Worm (Caenorhabditis elegans) whole organism, young adult: ENCODE measurements around the gene T06E6.1.

Experiments
- B0261.1 ChIP-seq: sonication (generic microtip); optimal IDR thresholded peaks from 2 replicates; lab custom pipeline; 2016; ENCODE audit warnings: mild to moderate bottlenecking, missing genetic modification characterization, moderate library complexity, missing compliant biosample characterization
- F22D6.2 ChIP-seq: sonication (generic microtip); optimal IDR thresholded peaks from 2 replicates; lab custom pipeline; 2016; ENCODE audit warnings: mild to moderate bottlenecking, missing genetic modification characterization, missing compliant biosample characterization
- F37B4.10 ChIP-seq: fragments of 200-800 bp; sonication (Bioruptor generic); IDR thresholded peaks from 2 replicates; pipeline ENCODE4 v1.3.6; 2022; ENCODE audit warnings: missing genetic modification characterization, missing compliant biosample characterization
- T07F8.4 ChIP-seq: sonication (generic microtip); optimal IDR thresholded peaks from 2 replicates; lab custom pipeline; 2016; ENCODE audit warnings: mild to moderate bottlenecking, missing genetic modification characterization, moderate library complexity, missing compliant biosample characterization
- Y53G8AR.9 ChIP-seq: fragments of 200-800 bp; sonication (Bioruptor generic); conservative IDR thresholded peaks from 2 replicates; pipeline ENCODE4 v1.3.6; 2022; ENCODE audit warnings: missing genetic modification reagents, missing genetic modification characterization, missing compliant biosample characterization
- Y56A3A.18 ChIP-seq: fragments of 200-800 bp; sonication (Bioruptor generic); IDR thresholded peaks from 2 replicates; pipeline ENCODE4 v1.3.6; 2022; ENCODE audit warnings: missing genetic modification reagents, missing genetic modification characterization, missing compliant biosample characterization
- akir-1 ChIP-seq: fragments of 200-800 bp; sonication (Bioruptor generic); optimal IDR thresholded peaks from 2 replicates; lab custom pipeline; 2018; ENCODE audit warnings: mild to moderate bottlenecking, missing genetic modification characterization, moderate library complexity, missing compliant biosample characterization
- aptf-2 ChIP-seq: fragments of 200-800 bp; sonication (Bioruptor generic); conservative IDR thresholded peaks from 2 replicates; pipeline ENCODE4 v1.3.6; 2022; ENCODE audit warnings: missing genetic modification reagents, missing genetic modification characterization, missing compliant biosample characterization
- atf-7 ChIP-seq: sonication (generic microtip); optimal IDR thresholded peaks from 2 replicates; lab custom pipeline; 2017; ENCODE audit warnings: mild to moderate bottlenecking, missing genetic modification characterization, missing compliant biosample characterization
- athp-1 ChIP-seq: sonication (generic microtip); optimal IDR thresholded peaks from 2 replicates; lab custom pipeline; 2017; ENCODE audit warnings: mild to moderate bottlenecking, missing genetic modification characterization, missing compliant biosample characterization
- attf-6 ChIP-seq: fragments of 200-800 bp; sonication (Bioruptor generic); IDR thresholded peaks from 2 replicates; pipeline ENCODE4 v1.3.6; 2022; ENCODE audit warnings: missing genetic modification reagents, missing genetic modification characterization, missing compliant biosample characterization
- bed-1 ChIP-seq: fragments of 200-800 bp; sonication (Bioruptor generic); IDR thresholded peaks from 2 replicates; pipeline ENCODE4 v1.3.6; 2022; ENCODE audit warnings: missing genetic modification reagents, missing genetic modification characterization, missing compliant biosample characterization
- bed-2 ChIP-seq: fragments of 200-800 bp; sonication (Bioruptor generic); IDR thresholded peaks from 2 replicates; pipeline ENCODE4 v1.3.6; 2022; ENCODE audit warnings: missing genetic modification reagents, missing genetic modification characterization, missing compliant biosample characterization
- cebp-1 ChIP-seq, 2 experiments: fragments of 200-800 bp in 1 of 2; sonication (Bioruptor generic) in 1 of 2; sonication (generic microtip) in 1 of 2; IDR thresholded peaks in 1 of 2; optimal IDR thresholded peaks in 1 of 2; 2 replicates each; pipeline versions ENCODE4 v1.3.6 to Lab custom; 2017 to 2022; ENCODE audit warnings: missing compliant biosample characterization in 2 of 2, missing genetic modification characterization in 2 of 2, mild to moderate bottlenecking in 1 of 2, missing genetic modification reagents in 1 of 2, moderate library complexity in 1 of 2
- egl-44 ChIP-seq: fragments of 200-800 bp; sonication (Bioruptor generic); IDR thresholded peaks from 2 replicates; pipeline ENCODE4 v1.3.6; 2022; ENCODE audit warnings: missing genetic modification reagents, missing genetic modification characterization, missing compliant biosample characterization
- ekl-4 ChIP-seq: fragments of 200-800 bp; sonication (Bioruptor generic); IDR thresholded peaks from 2 replicates; pipeline ENCODE4 v1.3.6; 2022; ENCODE audit warnings: missing genetic modification reagents, missing genetic modification characterization, missing compliant biosample characterization
- fkh-3 ChIP-seq: sonication (generic microtip); optimal IDR thresholded peaks from 2 replicates; lab custom pipeline; 2016; ENCODE audit warnings: mild to moderate bottlenecking, missing genetic modification characterization, missing compliant biosample characterization
- him-1 ChIP-seq: sonication (generic microtip); optimal IDR thresholded peaks from 2 replicates; lab custom pipeline; 2016; ENCODE audit warnings: missing genotype, missing genetic modification reagents, missing genetic modification characterization, missing compliant biosample characterization
- hmg-1.2 ChIP-seq: fragments of 200-800 bp; sonication (Bioruptor generic); IDR thresholded peaks from 2 replicates; pipeline ENCODE4 v1.3.6; 2022; ENCODE audit warnings: missing genetic modification reagents, missing genetic modification characterization, missing compliant biosample characterization
- hmg-20 ChIP-seq: fragments of 200-800 bp; sonication (Bioruptor generic); IDR thresholded peaks from 2 replicates; pipeline ENCODE4 v1.3.6; 2022; ENCODE audit warnings: missing genetic modification reagents, missing genetic modification characterization, missing compliant biosample characterization
- let-526 ChIP-seq: fragments of 200-800 bp; sonication (Bioruptor generic); IDR thresholded peaks from 2 replicates; pipeline ENCODE4 v1.3.6; 2022; ENCODE audit warnings: missing genetic modification reagents, missing genetic modification characterization, missing compliant biosample characterization
- lin-26 ChIP-seq: fragments of 200-800 bp; sonication (Bioruptor generic); IDR thresholded peaks from 2 replicates; pipeline ENCODE4 v1.3.6; 2022; ENCODE audit warnings: missing genetic modification reagents, missing genetic modification characterization, missing compliant biosample characterization
- lin-35 ChIP-seq, 3 experiments: fragments of 150-350 bp in 2 of 3; sonication (generic microtip) in 1 of 3; optimal IDR thresholded peaks; 2 replicates each; lab custom pipeline; 2014 to 2018; ENCODE audit warnings: missing biosample characterization in 3 of 3, missing genetic modification characterization in 3 of 3, missing genetic modification reagents in 3 of 3
- lir-1 ChIP-seq: fragments of 200-800 bp; sonication (Bioruptor generic); conservative IDR thresholded peaks from 2 replicates; pipeline ENCODE4 v1.3.6; 2022; ENCODE audit warnings: missing genetic modification reagents, missing genetic modification characterization, missing compliant biosample characterization
- lsy-27 ChIP-seq: sonication (generic microtip); optimal IDR thresholded peaks from 2 replicates; lab custom pipeline; 2017; ENCODE audit warnings: missing genetic modification characterization, mild to moderate bottlenecking, missing compliant biosample characterization, antibody characterized with exemption, missing genotype, borderline replicate concordance; ENCODE audit not compliant: insufficient read depth
- madf-10 ChIP-seq: sonication (generic microtip); optimal IDR thresholded peaks from 2 replicates; lab custom pipeline; 2016; ENCODE audit warnings: mild to moderate bottlenecking, missing genetic modification characterization, missing compliant biosample characterization
- madf-6 ChIP-seq: fragments of 200-800 bp; sonication (Bioruptor generic); IDR thresholded peaks from 2 replicates; pipeline ENCODE4 v1.3.6; 2022; ENCODE audit warnings: missing genetic modification reagents, missing genetic modification characterization, missing compliant biosample characterization
- mel-28 ChIP-seq: sonication (generic microtip); optimal IDR thresholded peaks from 2 replicates; lab custom pipeline; 2016; ENCODE audit warnings: borderline replicate concordance, mild to moderate bottlenecking, missing genetic modification characterization, missing compliant biosample characterization
- nfyb-1 ChIP-seq: fragments of 200-800 bp; sonication (Bioruptor generic); IDR thresholded peaks from 2 replicates; pipeline ENCODE4 v1.3.6; 2022; ENCODE audit warnings: missing genetic modification reagents, missing genetic modification characterization, missing compliant biosample characterization
- nhr-120 ChIP-seq: fragments of 200-800 bp; sonication (Bioruptor generic); IDR thresholded peaks from 2 replicates; pipeline ENCODE4 v1.3.6; 2022; ENCODE audit warnings: missing genetic modification characterization, missing compliant biosample characterization
- pha-4 ChIP-seq: fragments of 150-350 bp; sonication (generic microtip); optimal IDR thresholded peaks from 2 replicates; lab custom pipeline; 2014; ENCODE audit warnings: missing biosample characterization, missing genetic modification reagents, missing genetic modification characterization
- sdz-38 ChIP-seq: sonication (generic microtip); optimal IDR thresholded peaks from 2 replicates; lab custom pipeline; 2016; ENCODE audit warnings: missing genotype, missing genetic modification characterization, missing compliant biosample characterization
- tbp1 ChIP-seq: fragments of 200-800 bp; sonication (Bioruptor generic); optimal IDR thresholded peaks from 2 replicates; lab custom pipeline; 2018; ENCODE audit warnings: mild to moderate bottlenecking, missing genetic modification characterization, missing compliant biosample characterization
- tbx-9 ChIP-seq: sonication (generic microtip); optimal IDR thresholded peaks from 2 replicates; lab custom pipeline; 2016; ENCODE audit warnings: borderline replicate concordance, missing genetic modification characterization, inconsistent platforms, missing compliant biosample characterization
- tlf-1 ChIP-seq: fragments of 200-800 bp; sonication (Bioruptor generic); optimal IDR thresholded peaks from 2 replicates; lab custom pipeline; 2018; ENCODE audit warnings: mild to moderate bottlenecking, missing genetic modification characterization, missing compliant biosample characterization
- unc-62 ChIP-seq: fragments of 150-350 bp; optimal IDR thresholded peaks from 2 replicates; lab custom pipeline; 2014; ENCODE audit warnings: missing biosample characterization, missing genetic modification reagents, missing genetic modification characterization
- zim-3 ChIP-seq: sonication (generic microtip); optimal IDR thresholded peaks from 2 replicates; lab custom pipeline; 2017; ENCODE audit warnings: mild to moderate bottlenecking, missing genetic modification characterization, moderate library complexity, missing compliant biosample characterization
- ztf-18 ChIP-seq: sonication (generic microtip); optimal IDR thresholded peaks from 2 replicates; lab custom pipeline; 2016; ENCODE audit warnings: missing genotype, mild to moderate bottlenecking, missing genetic modification characterization, missing compliant biosample characterization
- ztf-22 ChIP-seq: fragments of 200-800 bp; sonication (Bioruptor generic); optimal IDR thresholded peaks from 2 replicates; lab custom pipeline; 2018; ENCODE audit warnings: mild to moderate bottlenecking, missing genetic modification characterization, moderate library complexity, missing compliant biosample characterization
- ztf-28 ChIP-seq: fragments of 200-800 bp; sonication (Bioruptor generic); IDR thresholded peaks from 2 replicates; pipeline ENCODE4 v1.3.6; 2022; ENCODE audit warnings: missing genetic modification reagents, missing genetic modification characterization, missing compliant biosample characterization
- ztf-3 ChIP-seq: fragments of 200-800 bp; sonication (Bioruptor generic); optimal IDR thresholded peaks from 2 replicates; lab custom pipeline; 2018; ENCODE audit warnings: mild to moderate bottlenecking, missing genetic modification characterization, missing compliant biosample characterization

The T06E6.1 gene

DNA sequence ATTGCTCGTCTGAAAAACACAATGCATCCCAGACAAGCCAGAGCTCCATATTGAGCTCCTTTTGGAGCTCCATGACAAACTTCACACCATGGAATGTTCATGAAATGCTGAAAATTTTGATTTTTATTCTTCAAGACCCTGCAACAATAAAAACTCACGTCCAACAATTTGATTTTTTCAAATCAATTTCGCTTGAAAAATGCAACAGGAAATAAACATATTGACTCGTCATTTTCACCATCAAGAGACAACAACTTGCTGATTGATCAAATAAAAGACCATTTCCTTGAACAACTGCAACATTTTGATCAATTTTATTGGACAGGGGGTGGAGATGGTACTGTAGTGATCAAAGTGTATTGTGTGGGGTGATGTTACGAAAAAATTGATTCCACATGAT lies 25.1 kb downstream of the T06E6.1 start, which contains the start of gene nhr-269:
Gene nhr-269 (minus strand): TSS at position 101 of the 400 bp plus-strand sequence.
- TF ChIP-seq F22D6.2 (tag; lab: Kevin White, UChicago) (no peak), zim-3 (no peak), lsy-27 (tag; lab: Kevin White, UChicago) (no peak), ekl-4 (GFP tag; lab: Robert Waterston, UW) (no peak), unc-62 (GFP tag; lab: Kevin White, UChicago) (no peak), bed-1 (GFP tag; lab: Robert Waterston, UW) (no peak), ztf-22 (GFP tag; lab: Kevin White, UChicago) (no peak), aptf-2 (GFP tag; lab: Robert Waterston, UW) (no peak), nhr-120 (GFP tag; lab: Robert Waterston, UW) (no peak), madf-6 (GFP tag; lab: Robert Waterston, UW) (no peak), tlf-1 (GFP tag; lab: Kevin White, UChicago) (no peak), tbp1 (no peak), F37B4.10 (GFP tag; lab: Robert Waterston, UW) (no peak), him-1 (tag; lab: Kevin White, UChicago) (no peak), tbx-9 (tag; lab: Kevin White, UChicago) (no peak), attf-6 (GFP tag; lab: Robert Waterston, UW) (no peak), Y56A3A.18 (no peak), lir-1 (GFP tag; lab: Robert Waterston, UW) (no peak)

- TF ChIP-seq sdz-38 (no peak), let-526 (no peak), cebp-1 (GFP tag; IDR thresholded peaks at IDR 0.05; lab: Robert Waterston, UW) (no peak), cebp-1 (tag; optimal IDR thresholded peaks at IDR 0.05; lab: Kevin White, UChicago) (no peak), lin-35 (GFP tag; optimal IDR thresholded peaks at IDR 0.05; lab: Kevin White, UChicago) (no peak), F37B4.10 (GFP tag; lab: Robert Waterston, UW) (no peak), lsy-27 (tag; lab: Kevin White, UChicago) (no peak), hmg-20 (no peak), madf-10 (tag; lab: Kevin White, UChicago) (no peak), akir-1 (GFP tag; lab: Kevin White, UChicago) (no peak), Y56A3A.18 (no peak), hmg-1.2 (GFP tag; lab: Robert Waterston, UW) (no peak), ztf-3 (GFP tag; lab: Kevin White, UChicago) (no peak), madf-6 (GFP tag; lab: Robert Waterston, UW) (no peak), T07F8.4 (tag; lab: Kevin White, UChicago) (no peak)
Observed at ce11 chrV:15367770-15368169, 27.0 kb downstream of the T06E6.1 start.

- 0 out of 2 replicates have a peak, but pooled peaks have one; percentile 45 for TF ChIP-seq hmg-1.2 (GFP tag; lab: Robert Waterston, UW)
Observed at ce11 chrV:15361412-15361811, 33.3 kb downstream of the T06E6.1 start, which contains the start of gene ech-1.1. TSS of gene ech-1.1 (minus strand) at chrV:15361512.

- TF ChIP-seq Y53G8AR.9 (GFP tag; lab: Robert Waterston, UW), result no peak
- TF ChIP-seq lin-26 (GFP tag; lab: Robert Waterston, UW), result no peak
- TF ChIP-seq nhr-120 (GFP tag; lab: Robert Waterston, UW), result no peak
- no peak for TF ChIP-seq athp-1 (tag; lab: Kevin White, UChicago)
- TF ChIP-seq cebp-1 (GFP tag; IDR thresholded peaks at IDR 0.05; lab: Robert Waterston, UW), result peak; percentile 16; the same call in 1 of the 2 replicates
- TF ChIP-seq cebp-1 (tag; optimal IDR thresholded peaks at IDR 0.05; lab: Kevin White, UChicago), result no peak
- no peak for TF ChIP-seq egl-44
- TF ChIP-seq T07F8.4 (tag; lab: Kevin White, UChicago), result no peak
- no peak for TF ChIP-seq pha-4
- TF ChIP-seq B0261.1 (tag; lab: Kevin White, UChicago), result no peak
- no peak for TF ChIP-seq lsy-27 (tag; lab: Kevin White, UChicago)
- no peak for TF ChIP-seq madf-6 (GFP tag; lab: Robert Waterston, UW)
- no peak for TF ChIP-seq mel-28 (tag; lab: Kevin White, UChicago)
- peak; percentile 78 for TF ChIP-seq ztf-22 (GFP tag; lab: Kevin White, UChicago)
- TF ChIP-seq atf-7 (tag; lab: Kevin White, UChicago), result peak; percentile 85
- no peak for TF ChIP-seq Y56A3A.18
- TF ChIP-seq nfyb-1 (GFP tag; lab: Robert Waterston, UW), result no peak
- no peak for TF ChIP-seq madf-10 (tag; lab: Kevin White, UChicago)
- no peak for TF ChIP-seq fkh-3
- TF ChIP-seq unc-62 (GFP tag; lab: Kevin White, UChicago), result peak; percentile 49
- TF ChIP-seq ztf-28 (GFP tag; lab: Robert Waterston, UW), result no peak
- TF ChIP-seq ekl-4 (GFP tag; lab: Robert Waterston, UW), result no peak
- no peak for TF ChIP-seq bed-2 (GFP tag; lab: Robert Waterston, UW)
- no peak for TF ChIP-seq ztf-18
Observed at ce11 chrV:15354648-15355047, 40.1 kb downstream of the T06E6.1 start, which contains the start of gene C29F3.7. TSS of gene C29F3.7 (plus strand) at chrV:15354901.
